Worm (Caenorhabditis elegans): Measurements from ENCODE around the gene grl-2.

DNA sequence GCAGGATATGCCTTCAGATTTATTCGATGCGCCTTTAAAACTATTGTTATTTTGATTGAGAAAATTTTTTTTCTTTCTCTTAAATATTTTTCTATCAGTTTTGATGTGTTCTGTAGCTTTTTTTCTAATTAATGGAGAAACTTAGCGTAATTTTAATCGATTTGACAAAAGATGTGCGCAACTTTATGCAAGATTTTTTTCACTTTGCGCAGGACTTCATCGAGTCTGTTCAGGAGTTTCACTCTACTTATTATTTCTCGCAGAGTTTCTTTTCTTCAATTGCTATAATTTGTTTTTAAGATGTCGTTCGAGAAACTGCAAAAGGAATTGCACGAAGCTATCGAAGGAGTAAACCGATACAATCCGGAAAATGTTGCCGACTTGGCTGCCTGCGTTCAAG is 8.8 kb downstream of the grl-2 start, which contains the start of gene eif-3.K:
- TF ChIP-seq egl-27 (tag; optimal IDR thresholded peaks at IDR 0.05) (no peak), skn-1 (tag; optimal IDR thresholded peaks at IDR 0.05) (no peak), unc-62 (GFP tag; optimal IDR thresholded peaks at IDR 0.05) (no peak), mab-5 (tag; optimal IDR thresholded peaks at IDR 0.05) (no peak), ztf-1 (GFP tag; conservative IDR thresholded peaks at IDR 0.05) (no peak), nhr-237 (tag; optimal IDR thresholded peaks at IDR 0.05) (no peak), sem-4 (tag; optimal IDR thresholded peaks at IDR 0.05) (no peak), unc-39 (tag; optimal IDR thresholded peaks at IDR 0.05) (no peak)
